Fruit fly (Drosophila melanogaster): ENCODE results near the gene CG6761.

The CG6761 gene

dm6 chr3L:9733563-9733962, 30.2 kb upstream of the CG6761 start, which contains the start of gene CG6749:
TSS of gene CG6749 (minus strand) at chr3L:9733807.
- TF ChIP-seq CG10348 (GFP tag; IDR thresholded peaks at IDR 0.05) (no peak), fd96Ca (GFP tag; IDR thresholded peaks at IDR 0.05) (0 out of 3 replicates have a peak, but pooled peaks have one; percentile 25), CG8159 (tag; optimal IDR thresholded peaks at IDR 0.05) (no peak), CG15710 (tag; optimal IDR thresholded peaks at IDR 0.05) (no peak), gl (tag; optimal IDR thresholded peaks at IDR 0.05) (no peak), CG13204 (GFP tag; optimal IDR thresholded peaks at IDR 0.05) (no peak), Pif1B (GFP tag; optimal IDR thresholded peaks at IDR 0.05) (no peak)

dm6 chr3L:9729795-9730421, 26.5 kb upstream of the CG6761 start, which contains the start of gene ATPsynB:
TSS of gene ATPsynB (plus strand) at chr3L:9729999.
- TF ChIP-seq gl (tag; optimal IDR thresholded peaks at IDR 0.05) (no peak), Ets98B (GFP tag; IDR thresholded peaks at IDR 0.05) (peak; percentile 14; the same call in 1 of the 2 replicates), Snoo (tag; optimal IDR thresholded peaks at IDR 0.05) (peak; percentile 6), fd96Ca (GFP tag; IDR thresholded peaks at IDR 0.05) (no peak), Pif1B (GFP tag; optimal IDR thresholded peaks at IDR 0.05) (no peak)

dm6 chr3L:9726707-9727106, 23.3 kb upstream of the CG6761 start, which contains the start of gene Naa60:
TSS of gene Naa60 (plus strand) at chr3L:9726895.
- TF ChIP-seq CG8301 (tag; optimal IDR thresholded peaks at IDR 0.05) (no peak), CG8159 (tag; optimal IDR thresholded peaks at IDR 0.05) (peak; percentile 50)

DNA sequence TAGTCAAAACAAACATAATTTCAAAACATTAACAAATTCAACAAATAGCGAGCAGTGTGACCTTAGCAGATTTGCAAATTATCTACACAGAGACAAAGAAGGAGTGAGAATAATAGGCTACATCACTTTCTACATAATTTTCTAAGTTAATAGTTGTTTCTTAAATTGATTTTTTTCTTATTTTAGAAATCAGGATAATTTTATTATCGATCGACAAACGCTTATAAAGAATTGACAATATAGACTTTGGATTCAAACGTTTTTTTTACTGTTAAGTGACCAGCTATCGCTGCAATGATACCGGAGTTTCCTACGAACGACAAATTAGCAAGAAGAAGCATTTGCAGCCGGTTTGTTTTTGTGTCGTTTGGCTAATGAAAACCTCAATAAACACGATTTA, 19.7 kb upstream of the CG6761 start, which contains the start of the genes nbs and defl:
nbs (minus strand) TSS at position 87 of the 400 bp plus-strand sequence.
defl (plus strand) TSS at position 316 of the 400 bp plus-strand sequence.
- TF ChIP-seq D1 (tag; optimal IDR thresholded peaks at IDR 0.05) (no peak), CG32121 (GFP tag; IDR thresholded peaks at IDR 0.05) (peak; percentile 65; the same call in 1 of the 2 replicates), Snoo (tag; optimal IDR thresholded peaks at IDR 0.05) (peak; percentile 60), CG8301 (tag; optimal IDR thresholded peaks at IDR 0.05) (no peak), CG17806 (tag; optimal IDR thresholded peaks at IDR 0.05) (peak; percentile 45), CG4496 (GFP tag; IDR thresholded peaks at IDR 0.05) (peak; percentile 79), Pif1A (GFP tag; optimal IDR thresholded peaks at IDR 0.05) (no peak), gl (tag; optimal IDR thresholded peaks at IDR 0.05) (peak; percentile 12), CG15710 (tag; optimal IDR thresholded peaks at IDR 0.05) (peak; percentile 59), CG8159 (tag; optimal IDR thresholded peaks at IDR 0.05) (peak; percentile 56), Ets98B (GFP tag; IDR thresholded peaks at IDR 0.05) (peak; percentile 50; the same call in 1 of the 2 replicates), CG9948 (tag; optimal IDR thresholded peaks at IDR 0.05) (peak; percentile 28), CG10348 (GFP tag; IDR thresholded peaks at IDR 0.05) (no peak)

DNA sequence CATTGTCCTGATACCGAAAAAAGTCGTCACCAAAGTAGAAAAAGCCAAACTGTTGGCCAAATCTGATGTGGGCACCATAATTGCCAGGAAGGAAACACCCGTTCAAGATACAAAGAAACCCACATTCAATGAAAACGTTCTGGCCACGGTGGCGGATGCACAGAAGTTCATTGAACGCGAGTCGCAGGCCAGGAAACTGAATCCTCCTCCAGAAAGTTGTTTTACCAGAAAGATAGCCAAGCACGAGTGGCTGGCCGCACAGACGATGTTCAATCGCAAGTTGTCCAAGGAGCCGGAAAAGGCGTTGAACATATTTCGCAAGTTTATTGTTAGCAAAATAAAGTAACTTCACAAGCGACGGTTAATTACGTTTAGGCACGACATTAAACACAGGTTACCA, 16.7 kb upstream of the CG6761 start:
- TF ChIP-seq CG15710 (tag; optimal IDR thresholded peaks at IDR 0.05) (no peak), Ets98B (GFP tag; IDR thresholded peaks at IDR 0.05) (no peak), CG10348 (GFP tag; IDR thresholded peaks at IDR 0.05) (no peak), CG8301 (tag; optimal IDR thresholded peaks at IDR 0.05) (no peak), Pif1A (GFP tag; optimal IDR thresholded peaks at IDR 0.05) (no peak), gl (tag; optimal IDR thresholded peaks at IDR 0.05) (no peak), CG13204 (GFP tag; optimal IDR thresholded peaks at IDR 0.05) (no peak), EcR (GFP tag; optimal IDR thresholded peaks at IDR 0.05) (no peak), CG14655 (GFP tag; optimal IDR thresholded peaks at IDR 0.05) (no peak), CG34367 (tag; optimal IDR thresholded peaks at IDR 0.05) (no peak), D1 (tag; optimal IDR thresholded peaks at IDR 0.05) (no peak), CG9948 (tag; optimal IDR thresholded peaks at IDR 0.05) (no peak), CG17806 (tag; optimal IDR thresholded peaks at IDR 0.05) (no peak)

DNA sequence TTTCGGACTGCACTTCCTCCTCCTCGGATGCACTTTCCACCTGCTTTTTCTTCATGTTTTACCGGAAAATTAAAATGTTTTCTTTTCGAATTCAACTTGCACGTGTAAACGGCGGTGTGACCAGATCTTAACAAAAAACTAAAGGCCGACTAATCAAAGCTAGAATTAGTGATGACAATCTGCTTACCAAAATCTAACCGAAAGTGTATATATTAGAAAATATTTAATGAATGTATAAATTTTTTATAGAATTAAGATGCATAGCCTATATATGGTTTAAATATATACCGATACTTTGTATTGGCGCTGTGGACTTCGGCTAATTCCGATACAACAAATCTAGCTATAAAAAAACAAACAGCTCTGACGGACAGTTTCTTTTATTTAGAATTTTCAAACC, 15.5 kb upstream of the CG6761 start, which contains the start of the genes CG18178 and CG14174:
CG18178 (minus strand) TSS at position 216 of the 400 bp plus-strand sequence.
CG14174 (plus strand) TSS at position 400 of the 400 bp plus-strand sequence.
- peak; percentile 37; the same call in 2 of the 3 replicates for TF ChIP-seq CG4496 (GFP tag; IDR thresholded peaks at IDR 0.05)
- peak; percentile 50 for TF ChIP-seq Snoo (tag; optimal IDR thresholded peaks at IDR 0.05)
- TF ChIP-seq CG14655 (GFP tag; optimal IDR thresholded peaks at IDR 0.05), result no peak
- peak; percentile 47 for TF ChIP-seq CG9948 (tag; optimal IDR thresholded peaks at IDR 0.05)
- no peak for TF ChIP-seq D1 (tag; optimal IDR thresholded peaks at IDR 0.05)
- TF ChIP-seq CG32121 (GFP tag; IDR thresholded peaks at IDR 0.05), result peak; percentile 25; the same call in 1 of the 2 replicates
- peak; percentile 73 for TF ChIP-seq CG15710 (tag; optimal IDR thresholded peaks at IDR 0.05)
- TF ChIP-seq CG34367 (tag; optimal IDR thresholded peaks at IDR 0.05), result peak; percentile 25
- TF ChIP-seq CG17806 (tag; optimal IDR thresholded peaks at IDR 0.05), result peak; percentile 36
- TF ChIP-seq EcR (GFP tag; optimal IDR thresholded peaks at IDR 0.05), result no peak
- TF ChIP-seq CG12605 (GFP tag; IDR thresholded peaks at IDR 0.05), result peak; percentile 48; the same call in 1 of the 2 replicates
- no peak for TF ChIP-seq CG8301 (tag; optimal IDR thresholded peaks at IDR 0.05)
- peak; percentile 75 for TF ChIP-seq CG8159 (tag; optimal IDR thresholded peaks at IDR 0.05)
- TF ChIP-seq Ets98B (GFP tag; IDR thresholded peaks at IDR 0.05), result 0 out of 2 replicates have a peak, but pooled peaks have one; percentile 15

DNA sequence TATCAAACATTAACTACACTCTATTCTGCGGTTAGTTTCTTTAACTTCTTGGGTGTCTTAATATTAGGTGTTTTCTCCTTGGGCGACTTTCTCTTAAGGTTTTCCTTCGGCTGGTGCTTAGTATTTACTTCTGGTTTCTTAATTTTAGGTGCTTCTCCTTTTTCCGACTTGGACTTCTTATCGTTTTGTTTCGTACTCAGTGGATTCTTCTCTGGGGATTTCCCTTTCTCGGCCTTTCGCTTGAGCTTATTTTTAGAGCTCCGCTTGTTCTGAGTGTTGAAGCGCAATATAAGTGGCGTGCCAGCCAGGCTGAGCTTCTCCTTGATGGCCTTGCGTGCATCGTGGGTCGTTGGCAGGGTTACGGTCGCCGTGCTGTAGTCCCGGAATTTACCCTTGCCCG, 14.4 kb upstream of the CG6761 start:
- TF ChIP-seq CG17806 (tag; optimal IDR thresholded peaks at IDR 0.05) (no peak), CG4496 (GFP tag; IDR thresholded peaks at IDR 0.05) (no peak), gl (tag; optimal IDR thresholded peaks at IDR 0.05) (no peak), D1 (tag; optimal IDR thresholded peaks at IDR 0.05) (no peak), CG9948 (tag; optimal IDR thresholded peaks at IDR 0.05) (no peak), CG13204 (GFP tag; optimal IDR thresholded peaks at IDR 0.05) (no peak), Pif1B (GFP tag; optimal IDR thresholded peaks at IDR 0.05) (no peak), Snoo (tag; optimal IDR thresholded peaks at IDR 0.05) (no peak), EcR (GFP tag; optimal IDR thresholded peaks at IDR 0.05) (no peak), Pif1A (GFP tag; optimal IDR thresholded peaks at IDR 0.05) (no peak), CG8159 (tag; optimal IDR thresholded peaks at IDR 0.05) (no peak), rn (GFP tag; IDR thresholded peaks at IDR 0.05) (no peak), CG15710 (tag; optimal IDR thresholded peaks at IDR 0.05) (no peak)

All from whole organism, pupa.